Worm (Caenorhabditis elegans): ENCODE data around the gene sra-2.

The sra-2 gene

DNA sequence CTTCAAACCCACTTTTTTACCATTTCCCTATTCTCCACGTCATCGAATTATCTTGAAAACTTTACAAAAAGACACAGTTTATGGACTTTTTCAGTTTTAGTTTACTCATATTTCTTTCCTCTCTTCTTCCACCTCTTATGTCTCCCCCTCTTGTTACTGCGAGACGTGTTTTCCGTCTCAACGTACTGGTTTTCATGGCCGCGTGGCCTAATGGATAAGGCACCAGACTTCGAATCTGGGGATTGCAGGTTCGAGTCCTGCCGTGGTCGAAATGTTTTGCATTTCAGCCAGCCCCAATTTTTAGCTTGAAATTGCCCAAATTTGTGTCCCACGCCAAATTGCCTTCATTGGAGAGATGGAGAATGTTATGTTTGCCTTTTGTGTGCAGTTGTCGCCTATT is 37.5 kb downstream of the sra-2 start (continued):
- TF ChIP-seq pag-3 (tag; optimal IDR thresholded peaks at IDR 0.05; ENCODE audit: borderline replicate concordance) = peak; percentile 68
- TF ChIP-seq Y22D7AL.16 (tag; optimal IDR thresholded peaks at IDR 0.05) = peak; percentile 81
- peak; percentile 72 for TF ChIP-seq C08G9.2 (tag; optimal IDR thresholded peaks at IDR 0.05)
- TF ChIP-seq ceh-30 (tag; optimal IDR thresholded peaks at IDR 0.05) = no peak
- no peak for TF ChIP-seq ets-4 (tag; optimal IDR thresholded peaks at IDR 0.05)
- peak; percentile 45 for TF ChIP-seq tbx-7 (tag; optimal IDR thresholded peaks at IDR 0.05)
- peak; percentile 83 for TF ChIP-seq K09A11.1 (tag; optimal IDR thresholded peaks at IDR 0.05; ENCODE audit: insufficient read depth)
- peak; percentile 80 for TF ChIP-seq T23F11.4 (GFP tag; optimal IDR thresholded peaks at IDR 0.05)
- peak; percentile 16 for TF ChIP-seq lim-6 (tag; optimal IDR thresholded peaks at IDR 0.05)
- peak; percentile 68 for TF ChIP-seq F13H6.1 (tag; optimal IDR thresholded peaks at IDR 0.05)
- TF ChIP-seq ttx-3 (tag; optimal IDR thresholded peaks at IDR 0.05) = peak; percentile 89
- peak; percentile 10 for TF ChIP-seq mec-3 (tag; optimal IDR thresholded peaks at IDR 0.05; ENCODE audit: borderline replicate concordance)
- TF ChIP-seq hlh-8 (tag; optimal IDR thresholded peaks at IDR 0.05) = peak; percentile 49
- TF ChIP-seq C38D4.7 (GFP tag; optimal IDR thresholded peaks at IDR 0.05) = peak; percentile 84
- TF ChIP-seq pha-2 (tag; optimal IDR thresholded peaks at IDR 0.05) = peak; percentile 75
- peak; percentile 58 for TF ChIP-seq ceh-24 (tag; optimal IDR thresholded peaks at IDR 0.05)
- TF ChIP-seq nhr-232 (tag; optimal IDR thresholded peaks at IDR 0.05) = peak; percentile 89
- TF ChIP-seq sdc-2 (tag; optimal IDR thresholded peaks at IDR 0.05) = peak; percentile 80
- TF ChIP-seq npax-4 (tag; optimal IDR thresholded peaks at IDR 0.05) = peak; percentile 79
- TF ChIP-seq sox-4 (tag; optimal IDR thresholded peaks at IDR 0.05) = peak; percentile 89
- no peak for TF ChIP-seq pros-1 (tag; optimal IDR thresholded peaks at IDR 0.05)
- TF ChIP-seq ceh-6 (GFP tag; optimal IDR thresholded peaks at IDR 0.05) = peak; percentile 88
- no peak for TF ChIP-seq pha-4 (tag; optimal IDR thresholded peaks at IDR 0.05)
- TF ChIP-seq pax-1 (tag; optimal IDR thresholded peaks at IDR 0.05) = no peak
- peak; percentile 68 for TF ChIP-seq ztf-16 (tag; optimal IDR thresholded peaks at IDR 0.05)
- no peak for TF ChIP-seq nhr-11 (tag; optimal IDR thresholded peaks at IDR 0.05)
- TF ChIP-seq elt-4 (tag; optimal IDR thresholded peaks at IDR 0.05) = no peak
- no peak for TF ChIP-seq pqm-1 (tag; optimal IDR thresholded peaks at IDR 0.05)
- TF ChIP-seq ceh-31 (tag; optimal IDR thresholded peaks at IDR 0.05) = peak; percentile 40
- TF ChIP-seq ceh-14 (tag; optimal IDR thresholded peaks at IDR 0.05) = peak; percentile 16
- TF ChIP-seq fkh-10 (GFP tag; optimal IDR thresholded peaks at IDR 0.05) = no peak

DNA sequence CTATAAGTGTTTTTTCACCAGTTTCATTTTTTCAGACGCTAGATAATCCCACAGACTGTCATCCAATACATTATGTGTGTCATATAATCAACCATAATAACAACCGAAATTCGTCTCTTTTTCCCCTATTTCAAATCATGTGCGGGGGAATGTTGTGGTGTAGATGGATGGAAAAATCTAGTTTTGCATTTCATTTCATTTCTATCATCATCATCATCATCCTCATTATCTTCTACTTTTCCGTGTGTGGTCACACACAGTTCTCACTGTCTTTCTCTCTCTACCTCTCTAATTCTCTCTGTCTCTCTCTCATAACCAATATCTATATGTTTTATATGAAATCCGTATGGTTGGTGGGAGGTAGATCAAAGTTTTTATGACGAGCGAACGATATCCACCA is 44.8 kb downstream of the sra-2 start:
- peak; percentile 7 for TF ChIP-seq ceh-31 (tag; optimal IDR thresholded peaks at IDR 0.05)
- peak; percentile 20 for TF ChIP-seq nfya-1 (tag; optimal IDR thresholded peaks at IDR 0.05)
- TF ChIP-seq madf-2 (tag; optimal IDR thresholded peaks at IDR 0.05) = no peak
- no peak for TF ChIP-seq hlh-6 (tag; optimal IDR thresholded peaks at IDR 0.05)
- TF ChIP-seq fkh-10 (GFP tag; optimal IDR thresholded peaks at IDR 0.05) = no peak

DNA sequence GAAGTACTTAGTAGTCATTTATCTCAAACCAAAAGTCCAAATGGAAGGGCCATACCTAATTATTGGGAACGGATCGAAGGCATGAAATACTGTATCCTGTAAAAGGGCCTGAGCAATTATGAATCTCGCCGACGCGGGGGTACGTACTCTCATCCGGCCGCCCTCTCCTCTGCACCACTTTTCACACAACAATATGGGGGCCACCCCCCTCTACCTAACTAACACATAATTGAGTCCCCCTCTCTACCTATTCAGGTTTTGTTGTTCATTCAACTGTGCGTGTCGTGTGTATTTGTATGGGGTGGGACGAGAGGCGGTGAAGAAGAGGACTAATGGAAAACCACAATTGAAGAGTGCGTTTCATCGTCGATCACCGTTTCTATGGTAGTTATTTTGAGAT is 45.8 kb downstream of the sra-2 start:
- TF ChIP-seq ceh-6 (GFP tag; optimal IDR thresholded peaks at IDR 0.05) (no peak), ceh-31 (tag; optimal IDR thresholded peaks at IDR 0.05) (peak; percentile 90), sox-2 (GFP tag; IDR thresholded peaks at IDR 0.05) (peak; percentile 81), ceh-24 (tag; optimal IDR thresholded peaks at IDR 0.05) (no peak), fax-1 (tag; optimal IDR thresholded peaks at IDR 0.05) (no peak), nfya-1 (tag; optimal IDR thresholded peaks at IDR 0.05) (peak; percentile 13), pros-1 (tag; optimal IDR thresholded peaks at IDR 0.05) (peak; percentile 81), tbx-2 (tag; optimal IDR thresholded peaks at IDR 0.05) (peak; percentile 8), ref-2 (tag; optimal IDR thresholded peaks at IDR 0.05) (peak; percentile 60), hlh-30 (tag; optimal IDR thresholded peaks at IDR 0.05; ENCODE audit: insufficient read depth) (no peak)

Data from whole organism, late embryonic.